Fruit fly (Drosophila melanogaster) whole organism, wandering third instar larva: ENCODE data around the gene CG14610.

Experiments used
- Abd-B ChIP-seq: fragments of >200 bp; optimal IDR thresholded peaks from 2 replicates; lab custom pipeline; 2017; ENCODE audit warnings: missing biosample characterization, missing genetic modification characterization
- CG32264 ChIP-seq: fragments of 200-800 bp; sonication (Bioruptor generic); optimal IDR thresholded peaks from 2 replicates; lab custom pipeline; 2016; ENCODE audit warnings: missing biosample characterization, missing genetic modification characterization
- CG9705 ChIP-seq: fragments of 200-800 bp; sonication (Bioruptor generic); optimal IDR thresholded peaks from 2 replicates; lab custom pipeline; 2018; ENCODE audit warnings: missing biosample characterization, mild to moderate bottlenecking, missing genetic modification characterization
- CrebA ChIP-seq: fragments of 200-800 bp; sonication (Bioruptor generic); optimal IDR thresholded peaks from 2 replicates; lab custom pipeline; 2016; ENCODE audit warnings: missing biosample characterization, mild to moderate bottlenecking, missing genetic modification characterization, borderline replicate concordance
- Dif ChIP-seq: fragments of 200-275, 200-300 bp; sonication (Bioruptor generic); optimal IDR thresholded peaks from 2 replicates; lab custom pipeline; 2018; ENCODE audit warnings: missing biosample characterization, missing genetic modification characterization; ENCODE audit not compliant: partially characterized antibody
- GATAd ChIP-seq: sonication (Bioruptor generic); optimal IDR thresholded peaks from 2 replicates; lab custom pipeline; 2016; ENCODE audit warnings: missing biosample characterization, missing genetic modification characterization
- HLH106 ChIP-seq: fragments of 200-800 bp; optimal IDR thresholded peaks from 3 replicates; lab custom pipeline; 2019; ENCODE audit warnings: missing biosample characterization, mild to moderate bottlenecking, missing genetic modification characterization, moderate library complexity
- Hnf4 ChIP-seq: fragments of 200-800 bp; sonication (Bioruptor generic); optimal IDR thresholded peaks from 2 replicates; lab custom pipeline; 2016; ENCODE audit warnings: missing biosample characterization, mild to moderate bottlenecking, missing genetic modification characterization
- Hr78 ChIP-seq: fragments of >200 bp; optimal IDR thresholded peaks from 2 replicates; lab custom pipeline; 2017; ENCODE audit warnings: missing biosample characterization, missing genetic modification characterization
- Hr83 ChIP-seq: fragments of 200-300 bp; sonication (Bioruptor generic); optimal IDR thresholded peaks from 2 replicates; lab custom pipeline; 2016; ENCODE audit warnings: missing biosample characterization, mild to moderate bottlenecking, missing genetic modification characterization, moderate library complexity; ENCODE audit not compliant: poor library complexity, severe bottlenecking
- Jra ChIP-seq: sonication (Bioruptor generic); optimal IDR thresholded peaks from 2 replicates; lab custom pipeline; 2016; ENCODE audit warnings: missing biosample characterization, missing genetic modification characterization
- Myc ChIP-seq: fragments of >200 bp; optimal IDR thresholded peaks from 2 replicates; lab custom pipeline; 2017
- N ChIP-seq: fragments of >200 bp; optimal IDR thresholded peaks from 2 replicates; lab custom pipeline; 2018; ENCODE audit warnings: missing biosample characterization, missing external identifiers, missing genetic modification characterization
- OdsH ChIP-seq: fragments of 200-800 bp; sonication (Bioruptor generic); optimal IDR thresholded peaks from 2 replicates; lab custom pipeline; 2016; ENCODE audit warnings: missing biosample characterization, mild to moderate bottlenecking, missing genetic modification characterization
- Rel ChIP-seq, 2 experiments: fragments of 200-800 bp; sonication (Bioruptor generic) in 1 of 2; optimal IDR thresholded peaks; 2 replicates in 1 of 2; 3 replicates in 1 of 2; lab custom pipeline; 2016 to 2019; ENCODE audit warnings: mild to moderate bottlenecking in 2 of 2, missing biosample characterization in 2 of 2, missing genetic modification characterization in 2 of 2, moderate library complexity in 1 of 2
- Sp1 ChIP-seq: fragments of 200-800 bp; sonication (Bioruptor generic); optimal IDR thresholded peaks from 3 replicates; lab custom pipeline; 2019; ENCODE audit warnings: missing biosample characterization, mild to moderate bottlenecking, missing genetic modification characterization, moderate library complexity
- Vsx2 ChIP-seq: fragments of 200-300, 225-300 bp; sonication (Bioruptor generic); optimal IDR thresholded peaks from 2 replicates; lab custom pipeline; 2018; ENCODE audit warnings: missing biosample characterization, missing genetic modification characterization; ENCODE audit not compliant: partially characterized antibody
- br ChIP-seq: fragments of 200-800 bp; sonication (Bioruptor generic); optimal IDR thresholded peaks from 2 replicates; lab custom pipeline; 2016; ENCODE audit warnings: missing biosample characterization, missing genetic modification characterization
- brk ChIP-seq: fragments of 200-800 bp; sonication (Bioruptor generic); optimal IDR thresholded peaks from 2 replicates; lab custom pipeline; 2016; ENCODE audit warnings: missing biosample characterization, mild to moderate bottlenecking, missing genetic modification characterization
- dl ChIP-seq, 2 experiments: fragments of 175-275, 200-275 bp in 1 of 2; fragments of 200-275 bp in 1 of 2; sonication (Bioruptor generic); optimal IDR thresholded peaks; lab custom pipeline; 2018; ENCODE audit warnings: mild to moderate bottlenecking in 2 of 2, missing biosample characterization in 2 of 2, missing genetic modification characterization in 2 of 2, moderate library complexity in 2 of 2; ENCODE audit not compliant: partially characterized antibody in 2 of 2, insufficient read depth in 1 of 2
- dmrt93B ChIP-seq: fragments of 200-800 bp; sonication (Bioruptor generic); optimal IDR thresholded peaks from 2 replicates; lab custom pipeline; 2018; ENCODE audit warnings: missing biosample characterization, mild to moderate bottlenecking, missing genetic modification characterization
- ey ChIP-seq: fragments of 200-800 bp; sonication (Bioruptor generic); optimal IDR thresholded peaks from 2 replicates; lab custom pipeline; 2016; ENCODE audit warnings: missing biosample characterization, missing genetic modification characterization
- foxo ChIP-seq, 2 experiments: fragments of 200-800 bp; sonication (Bioruptor generic); optimal IDR thresholded peaks; 2 replicates in 1 of 2; 3 replicates in 1 of 2; lab custom pipeline; 2016 to 2017; ENCODE audit warnings: missing biosample characterization in 2 of 2, missing genetic modification characterization in 2 of 2
- fru ChIP-seq: fragments of 200-800 bp; sonication (Bioruptor generic); optimal IDR thresholded peaks from 3 replicates; lab custom pipeline; 2016; ENCODE audit warnings: missing biosample characterization, mild to moderate bottlenecking, missing genetic modification characterization
- h ChIP-seq: fragments of 200-800 bp; sonication (Bioruptor generic); optimal IDR thresholded peaks from 3 replicates; lab custom pipeline; 2016; ENCODE audit warnings: missing biosample characterization, mild to moderate bottlenecking, missing genetic modification characterization
- jim ChIP-seq: fragments of 175-275, 200-325 bp; sonication (Bioruptor generic); optimal IDR thresholded peaks from 2 replicates; lab custom pipeline; 2016; ENCODE audit warnings: missing biosample characterization, mild to moderate bottlenecking, missing genetic modification characterization
- lola ChIP-seq: fragments of >200 bp; optimal IDR thresholded peaks from 2 replicates; lab custom pipeline; 2017; ENCODE audit warnings: missing biosample characterization, missing genetic modification characterization
- pan ChIP-seq: fragments of >200 bp; optimal IDR thresholded peaks from 2 replicates; lab custom pipeline; 2017
- psq ChIP-seq: fragments of 200-800 bp; sonication (Bioruptor generic); optimal IDR thresholded peaks from 3 replicates; lab custom pipeline; 2017; ENCODE audit warnings: missing biosample characterization, mild to moderate bottlenecking, missing genetic modification characterization, moderate library complexity
- sage ChIP-seq: fragments of 200-800 bp; sonication (Bioruptor generic); optimal IDR thresholded peaks from 2 replicates; lab custom pipeline; 2016; ENCODE audit warnings: missing biosample characterization, mild to moderate bottlenecking, missing genetic modification characterization
- sv ChIP-seq: fragments of 200-800 bp; sonication (Bioruptor generic); optimal IDR thresholded peaks from 3 replicates; lab custom pipeline; 2016; ENCODE audit warnings: missing biosample characterization, missing genetic modification characterization
- tai ChIP-seq: sonication (Bioruptor generic); optimal IDR thresholded peaks from 2 replicates; lab custom pipeline; 2016; ENCODE audit warnings: missing biosample characterization, missing genetic modification characterization
- usp ChIP-seq: fragments of >200 bp; optimal IDR thresholded peaks from 2 replicates; lab custom pipeline; 2017; ENCODE audit warnings: missing biosample characterization, missing genetic modification characterization
- woc ChIP-seq: sonication (Bioruptor generic); optimal IDR thresholded peaks from 2 replicates; lab custom pipeline; 2016; ENCODE audit warnings: missing biosample characterization, mild to moderate bottlenecking, missing genetic modification characterization

The CG14610 gene

dm6 chr3R:7172978-7173377 is 28.9 kb upstream of the CG14610 start:
- TF ChIP-seq psq (GFP tag; lab: Kevin White, UChicago) (peak; percentile 13), foxo (GFP tag; optimal IDR thresholded peaks at IDR 0.05; lab: Kevin White, UChicago) (no peak), CrebA (GFP tag; lab: Kevin White, UChicago) (no peak), Hr83 (no peak), Vsx2 (GFP tag; lab: Kevin White, UChicago) (peak; percentile 39), brk (GFP tag; lab: Kevin White, UChicago) (peak; percentile 12), CG32264 (no peak)
- TF ChIP-seq, all 38 proteins: peak for 3

DNA sequence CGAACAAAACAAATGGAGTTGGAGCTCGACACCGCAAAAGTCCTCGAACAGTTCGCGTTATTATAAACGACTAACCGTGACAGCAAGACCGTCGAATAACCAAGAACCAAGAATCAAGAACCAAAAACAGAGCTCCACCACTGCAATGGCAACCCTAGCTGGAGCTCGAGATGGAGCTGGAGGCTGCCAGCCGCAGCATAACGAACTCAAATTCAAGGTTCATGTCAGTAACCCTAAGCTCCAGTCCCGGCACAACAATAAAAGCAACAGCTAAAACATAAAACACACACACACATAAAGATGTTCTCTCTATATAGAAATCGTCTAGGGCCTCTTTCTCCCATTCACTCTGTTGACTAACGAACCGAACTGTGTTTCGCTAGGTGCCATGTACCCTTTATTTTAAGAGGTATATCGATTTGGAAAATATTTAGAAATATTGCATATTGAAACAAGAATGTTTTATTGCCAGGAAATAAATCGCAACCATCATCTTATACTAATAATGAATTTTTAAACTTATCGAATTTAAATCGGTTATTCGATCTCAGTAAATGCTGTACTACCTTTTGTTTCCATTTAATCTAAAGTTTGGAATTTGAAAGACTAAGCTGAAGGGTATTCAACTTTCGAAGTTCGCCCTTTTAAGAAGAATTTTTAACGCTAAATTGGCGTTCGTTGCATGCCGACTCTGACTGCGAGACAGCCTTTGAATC is 27.4 kb upstream of the CG14610 start:
- TF ChIP-seq Vsx2 (GFP tag; lab: Kevin White, UChicago) = no peak
- TF ChIP-seq fru (GFP tag; lab: Kevin White, UChicago) = peak; percentile 47
- TF ChIP-seq dmrt93B (GFP tag; lab: Kevin White, UChicago) = no peak
- TF ChIP-seq h (GFP tag; lab: Kevin White, UChicago) = peak; percentile 41
- no peak for TF ChIP-seq Dif (GFP tag; lab: Kevin White, UChicago)
- no peak for TF ChIP-seq Hr83
- TF ChIP-seq Sp1 (GFP tag; lab: Kevin White, UChicago) = peak; percentile 37
- peak; percentile 10 for TF ChIP-seq psq (GFP tag; lab: Kevin White, UChicago)
- TF ChIP-seq OdsH (GFP tag; lab: Kevin White, UChicago) = peak; percentile 31
- peak in 1 of 2 experiments; percentile 42 for TF ChIP-seq foxo (GFP tag; optimal IDR thresholded peaks at IDR 0.05; lab: Kevin White, UChicago)
- no peak for TF ChIP-seq Hr78 (GFP tag; lab: Kevin White, UChicago)
- TF ChIP-seq HLH106 (tag; lab: Kevin White, UChicago) = no peak
- TF ChIP-seq pan (lab: Kevin White, UChicago) = no peak
- no peak for TF ChIP-seq br (GFP tag; lab: Kevin White, UChicago)
- no peak for TF ChIP-seq CG32264
- TF ChIP-seq dl (GFP tag; optimal IDR thresholded peaks at IDR 0.05; lab: Kevin White, UChicago; ENCODE audit: insufficient read depth in 1 of 2, partially characterized antibody in 2 of 2) = no peak
- no peak for TF ChIP-seq lola (GFP tag; lab: Kevin White, UChicago)
- no peak for TF ChIP-seq sage (GFP tag; lab: Kevin White, UChicago)
- TF ChIP-seq Myc (lab: Kevin White, UChicago) = no peak
- TF ChIP-seq brk (GFP tag; lab: Kevin White, UChicago) = no peak
- TF ChIP-seq tai (GFP tag; lab: Kevin White, UChicago) = no peak
- no peak for TF ChIP-seq N (GFP tag; lab: Kevin White, UChicago)
- TF ChIP-seq jim (GFP tag; lab: Kevin White, UChicago) = no peak
- no peak for TF ChIP-seq Abd-B (GFP tag; lab: Kevin White, UChicago)
- TF ChIP-seq CG9705 = no peak
- TF ChIP-seq Rel (GFP tag; optimal IDR thresholded peaks at IDR 0.05; lab: Kevin White, UChicago) = no peak
- TF ChIP-seq Rel (tag; optimal IDR thresholded peaks at IDR 0.05; lab: Kevin White, UChicago) = no peak
- TF ChIP-seq usp = no peak
- TF ChIP-seq GATAd (GFP tag; lab: Kevin White, UChicago) = no peak
- TF ChIP-seq ey (GFP tag; lab: Kevin White, UChicago) = peak; percentile 21
- no peak for TF ChIP-seq CrebA (GFP tag; lab: Kevin White, UChicago)
- peak; percentile 57 for TF ChIP-seq woc (GFP tag; lab: Kevin White, UChicago)
- TF ChIP-seq Jra (GFP tag; lab: Kevin White, UChicago) = no peak
- no peak for TF ChIP-seq Hnf4
- TF ChIP-seq, all 38 proteins: peak for 8

- TF ChIP-seq sv (GFP tag; lab: Kevin White, UChicago) (no peak), jim (GFP tag; lab: Kevin White, UChicago) (no peak), OdsH (GFP tag; lab: Kevin White, UChicago) (no peak), tai (GFP tag; lab: Kevin White, UChicago) (no peak), Jra (GFP tag; lab: Kevin White, UChicago) (no peak), fru (GFP tag; lab: Kevin White, UChicago) (no peak), br (GFP tag; lab: Kevin White, UChicago) (no peak), usp (no peak), sage (GFP tag; lab: Kevin White, UChicago) (no peak), pan (lab: Kevin White, UChicago) (no peak), dmrt93B (GFP tag; lab: Kevin White, UChicago) (no peak), foxo (GFP tag; optimal IDR thresholded peaks at IDR 0.05; lab: Kevin White, UChicago) (no peak), Hnf4 (no peak), Hr83 (no peak)
Measured at dm6 chr3R:7169927-7170326, 25.8 kb upstream of the CG14610 start.
